Worm (Caenorhabditis elegans): ENCODE data around the gene mob-4.

DNA sequence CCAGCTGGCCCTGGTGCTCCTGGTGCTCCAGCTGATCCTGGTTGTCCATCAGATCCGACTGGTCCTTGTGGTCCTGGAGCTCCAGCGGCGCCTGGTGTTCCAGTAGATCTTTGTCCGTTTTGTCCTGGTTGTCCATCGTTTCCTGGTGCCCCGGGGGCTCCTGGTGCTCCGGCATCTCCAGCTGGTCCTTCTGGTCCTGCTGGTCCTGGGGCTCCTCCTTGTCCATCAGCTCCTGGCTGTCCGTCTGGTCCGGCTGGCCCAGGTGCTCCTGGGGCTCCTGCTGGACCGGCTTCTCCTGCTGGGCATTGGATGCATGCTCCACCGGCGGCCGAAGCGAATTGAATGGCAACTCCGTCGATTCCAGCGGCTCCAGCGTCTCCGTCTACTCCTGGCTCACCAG lies 37.7 kb downstream of the mob-4 start:
- no peak for TF ChIP-seq ceh-40 (GFP tag; IDR thresholded peaks at IDR 0.05)
- no peak for TF ChIP-seq T26A5.8 (tag; optimal IDR thresholded peaks at IDR 0.05)
- no peak for TF ChIP-seq Y79H2A.3 (GFP tag; conservative IDR thresholded peaks at IDR 0.05)
- no peak for TF ChIP-seq ceh-79 (tag; optimal IDR thresholded peaks at IDR 0.05)
- TF ChIP-seq mes-4 (tag; optimal IDR thresholded peaks at IDR 0.05), result no peak
- no peak for TF ChIP-seq ztf-22 (GFP tag; optimal IDR thresholded peaks at IDR 0.05)
- no peak for TF ChIP-seq F55B11.4 (tag; optimal IDR thresholded peaks at IDR 0.05; ENCODE audit: borderline replicate concordance, insufficient read depth)
- TF ChIP-seq rcor-1 (GFP tag; IDR thresholded peaks at IDR 0.05), result no peak
- 0 out of 2 replicates have a peak, but pooled peaks have one; percentile 23 for TF ChIP-seq dox-1 (GFP tag; IDR thresholded peaks at IDR 0.05)
- no peak for TF ChIP-seq ztf-6 (GFP tag; IDR thresholded peaks at IDR 0.05)
- no peak for TF ChIP-seq unc-62 (GFP tag; optimal IDR thresholded peaks at IDR 0.05)
- TF ChIP-seq D2030.7 (GFP tag; IDR thresholded peaks at IDR 0.05), result no peak
